Fruit fly (Drosophila melanogaster) Kc167 (cell line): ENCODE measurements around the gene Glyat.

Experiments used
- Myc ChIP-seq: fragments of >200 bp; optimal IDR thresholded peaks from 2 replicates; lab custom pipeline; 2017; ENCODE audit warnings: missing external identifiers
- Sin3A ChIP-seq: fragments of >200 bp; optimal IDR thresholded peaks from 2 replicates; lab custom pipeline; 2018; ENCODE audit warnings: missing external identifiers
- h ChIP-seq: fragments of >200 bp; optimal IDR thresholded peaks from 3 replicates; lab custom pipeline; 2018; ENCODE audit warnings: missing external identifiers
- insv ChIP-seq: fragments of >200 bp; optimal IDR thresholded peaks from 3 replicates; lab custom pipeline; 2018; ENCODE audit warnings: missing external identifiers
- psq ChIP-seq: fragments of >200 bp; optimal IDR thresholded peaks from 2 replicates; lab custom pipeline; 2017; ENCODE audit warnings: missing external identifiers
- ttk ChIP-seq: sonication (Bioruptor generic); optimal IDR thresholded peaks from 2 replicates; lab custom pipeline; 2017; ENCODE audit warnings: missing external identifiers

The Glyat gene

dm6 chr2L:7997290-7998079, 13.0 kb downstream of the Glyat start:
- TF ChIP-seq Myc (lab: Kevin White, UChicago) = no peak
- no peak for TF ChIP-seq psq (lab: Kevin White, UChicago)
- no peak for TF ChIP-seq h (lab: Kevin White, UChicago)
- no peak for TF ChIP-seq ttk (lab: Kevin White, UChicago)
- TF ChIP-seq insv (lab: Kevin White, UChicago) = no peak
- TF ChIP-seq Sin3A (lab: Kevin White, UChicago) = no peak

DNA sequence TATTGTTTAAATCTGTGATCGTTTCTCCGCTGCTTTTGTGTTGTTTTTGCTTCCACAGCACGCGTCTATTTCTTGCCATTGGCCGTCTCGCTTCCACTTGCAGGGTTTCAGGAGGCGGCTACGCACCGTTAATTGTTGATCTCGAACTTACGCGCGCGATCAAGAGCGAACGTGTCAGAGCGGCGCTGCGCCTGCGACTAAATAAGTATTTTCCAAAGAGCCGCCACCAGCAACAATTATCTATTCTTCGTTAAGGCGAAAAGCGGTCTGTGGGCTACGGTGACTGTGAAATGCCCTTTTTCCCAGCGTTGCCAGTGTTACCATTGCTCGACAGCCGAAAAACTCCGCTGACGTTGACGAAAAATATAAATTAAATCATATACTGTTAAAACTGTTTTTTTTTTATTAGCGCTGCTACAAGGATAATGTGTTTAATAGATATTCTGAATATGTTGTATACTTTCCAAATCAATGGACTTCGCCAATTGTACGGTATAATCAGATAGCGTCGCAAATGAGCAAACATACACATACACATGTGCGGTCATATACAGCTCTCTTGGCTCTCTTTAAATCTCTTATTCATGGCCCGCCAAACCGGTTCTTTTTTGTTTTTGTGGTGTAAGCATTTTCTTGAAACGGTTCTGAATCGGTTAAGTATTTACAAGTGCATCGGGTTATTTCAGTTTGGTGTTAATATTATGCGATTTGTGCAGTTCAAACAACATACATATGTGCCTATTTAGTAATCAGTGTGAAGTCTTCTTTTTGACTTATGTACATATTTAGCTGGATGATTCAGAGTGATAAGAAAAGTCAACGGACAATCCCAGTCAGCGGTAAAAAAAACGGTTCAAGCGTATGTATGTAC, 16.2 kb downstream of the Glyat start, which contains the start of gene pes:
Gene pes (minus strand): TSS at position 201 of the 871 bp plus-strand sequence.
- TF ChIP-seq h (lab: Kevin White, UChicago) = no peak
- TF ChIP-seq Myc (lab: Kevin White, UChicago) = no peak
- TF ChIP-seq insv (lab: Kevin White, UChicago) = no peak
- no peak for TF ChIP-seq Sin3A (lab: Kevin White, UChicago)
- no peak for TF ChIP-seq psq (lab: Kevin White, UChicago)
- TF ChIP-seq ttk (lab: Kevin White, UChicago) = no peak

DNA sequence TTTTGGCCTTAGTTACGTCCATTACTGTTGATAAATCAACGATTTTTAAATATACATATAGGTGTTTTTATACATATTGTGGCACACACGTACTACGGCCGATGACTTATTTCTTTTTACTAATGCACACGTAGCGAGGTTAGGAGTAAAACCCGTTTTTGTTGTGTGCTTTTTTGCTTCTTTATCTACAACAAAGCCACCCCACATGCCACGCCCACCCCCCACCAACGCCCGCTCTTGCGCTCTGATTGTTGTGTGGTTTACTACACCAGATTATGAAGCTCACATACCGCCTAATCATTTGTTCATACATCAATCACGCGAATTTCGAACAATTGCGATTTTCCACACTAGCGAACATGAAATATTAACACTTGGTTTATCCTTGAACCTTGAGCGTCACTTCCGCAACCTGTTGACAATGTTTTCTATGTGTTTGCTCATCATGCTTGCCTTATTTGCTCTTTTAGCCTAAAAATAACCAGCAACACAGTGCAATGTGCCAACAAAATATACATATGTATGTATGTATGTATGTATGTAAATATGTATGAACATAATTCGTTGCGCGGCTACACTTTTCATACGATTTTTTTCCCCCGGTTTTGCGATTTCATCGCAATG, 17.3 kb downstream of the Glyat start:
- no peak for TF ChIP-seq insv (lab: Kevin White, UChicago)
- TF ChIP-seq psq (lab: Kevin White, UChicago) = no peak
- no peak for TF ChIP-seq Myc (lab: Kevin White, UChicago)
- no peak for TF ChIP-seq ttk (lab: Kevin White, UChicago)
- TF ChIP-seq h (lab: Kevin White, UChicago) = no peak
- TF ChIP-seq Sin3A (lab: Kevin White, UChicago) = no peak

DNA sequence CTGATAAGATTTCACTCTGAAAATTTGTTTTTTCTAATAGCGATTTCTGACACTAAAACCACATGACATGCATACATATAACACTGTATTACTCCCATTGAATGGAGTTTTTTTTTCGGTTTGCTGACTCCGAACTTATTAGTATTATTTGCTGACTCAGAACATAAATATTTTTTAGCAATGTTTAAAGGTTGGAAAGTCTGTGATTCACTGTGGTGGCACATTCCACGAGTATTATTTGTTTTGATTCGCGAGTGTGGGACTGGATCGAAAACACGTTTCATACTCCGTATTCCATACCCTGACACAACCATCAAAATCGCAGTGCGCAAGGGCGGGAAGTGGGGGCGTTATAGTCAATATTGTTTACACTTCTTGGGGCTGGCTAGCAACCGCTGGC, 17.8 kb downstream of the Glyat start:
- TF ChIP-seq h (lab: Kevin White, UChicago) (no peak), Myc (lab: Kevin White, UChicago) (no peak), psq (lab: Kevin White, UChicago) (no peak), ttk (lab: Kevin White, UChicago) (no peak), Sin3A (lab: Kevin White, UChicago) (no peak)

- TF ChIP-seq ttk (lab: Kevin White, UChicago) (no peak), Sin3A (lab: Kevin White, UChicago) (no peak)
These were observed 18.5 kb downstream of the Glyat start for dm6 chr2L:7991951-7992350.

dm6 chr2L:7991391-7991876, 19.0 kb downstream of the Glyat start:
- TF ChIP-seq h (lab: Kevin White, UChicago) (no peak), psq (lab: Kevin White, UChicago) (no peak), Sin3A (lab: Kevin White, UChicago) (no peak), ttk (lab: Kevin White, UChicago) (no peak), Myc (lab: Kevin White, UChicago) (no peak), insv (lab: Kevin White, UChicago) (no peak)

- no peak for TF ChIP-seq h (lab: Kevin White, UChicago)
- TF ChIP-seq Myc (lab: Kevin White, UChicago) = no peak
- TF ChIP-seq psq (lab: Kevin White, UChicago) = no peak
- no peak for TF ChIP-seq insv (lab: Kevin White, UChicago)
- no peak for TF ChIP-seq ttk (lab: Kevin White, UChicago)
These were observed 19.7 kb downstream of the Glyat start for dm6 chr2L:7990720-7991119.

DNA sequence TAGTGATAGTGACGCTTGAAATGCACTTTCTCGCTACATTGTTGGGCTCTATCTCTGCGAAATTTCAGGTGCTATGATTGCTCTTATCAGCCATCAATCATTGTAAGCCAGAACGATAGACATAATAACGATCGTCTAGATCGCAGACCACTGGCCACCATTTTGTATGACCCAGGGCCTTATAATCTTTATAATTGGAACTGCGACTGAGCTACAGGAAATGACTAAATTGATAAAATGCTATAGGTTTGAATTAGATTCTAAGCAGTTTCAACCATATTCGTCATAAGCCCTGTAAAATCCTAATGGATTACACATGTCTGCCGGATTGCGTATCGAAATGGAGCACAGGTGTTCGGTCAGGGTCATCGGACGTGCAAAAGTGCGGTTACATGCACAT, 20.6 kb downstream of the Glyat start:
- TF ChIP-seq ttk (lab: Kevin White, UChicago) (no peak), psq (lab: Kevin White, UChicago) (no peak), Sin3A (lab: Kevin White, UChicago) (no peak), h (lab: Kevin White, UChicago) (no peak), insv (lab: Kevin White, UChicago) (no peak), Myc (lab: Kevin White, UChicago) (no peak)

DNA sequence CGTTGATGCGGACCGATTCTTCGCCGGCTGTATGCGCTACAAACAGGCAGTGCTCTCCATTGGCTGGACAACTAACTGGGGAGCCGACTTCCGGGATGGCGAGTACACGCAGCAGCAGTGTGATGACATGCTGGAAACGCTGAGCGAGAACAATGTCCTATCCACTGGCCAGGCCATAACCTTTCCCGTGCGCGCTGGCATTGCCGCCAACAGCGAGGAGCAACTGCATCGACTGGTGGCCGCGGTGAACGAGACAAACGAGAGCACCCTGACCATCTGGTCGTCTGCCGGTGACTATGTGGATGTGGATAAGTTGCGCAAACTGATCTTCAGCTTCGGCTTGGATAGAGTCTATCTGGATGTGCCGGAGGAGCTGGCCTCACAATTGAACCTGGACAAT, 24.2 kb downstream of the Glyat start:
- TF ChIP-seq ttk (lab: Kevin White, UChicago) (no peak), psq (lab: Kevin White, UChicago) (no peak), h (lab: Kevin White, UChicago) (no peak)

DNA sequence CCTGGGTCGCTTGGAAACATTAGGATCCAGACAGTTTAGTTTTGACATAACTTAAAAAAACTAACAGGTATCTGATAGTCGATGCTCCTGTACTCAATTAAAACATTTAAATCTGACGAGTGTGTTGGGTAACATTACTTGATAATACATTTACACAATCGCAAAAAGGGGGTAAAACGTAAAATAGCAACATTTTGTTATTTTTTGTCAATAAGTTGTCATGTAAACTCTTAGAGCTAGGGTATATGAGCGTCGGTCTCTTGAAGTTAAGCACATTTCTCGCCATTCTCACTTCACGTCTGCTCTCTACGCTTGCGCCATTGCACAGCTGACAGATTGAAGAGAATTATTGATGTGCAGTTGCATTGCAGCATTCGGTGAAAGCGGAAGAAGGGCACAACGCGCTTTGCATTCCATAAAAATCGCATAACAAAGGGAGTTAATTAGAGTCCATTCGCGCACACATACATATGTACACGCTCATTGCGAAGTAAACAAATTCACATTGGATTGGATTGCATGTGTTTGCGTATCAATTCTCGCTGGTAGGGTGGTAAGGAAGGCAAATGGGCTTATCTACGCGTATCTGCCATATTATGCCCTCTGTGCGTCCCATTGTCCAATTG, 25.4 kb downstream of the Glyat start:
- TF ChIP-seq Sin3A (lab: Kevin White, UChicago) (no peak), psq (lab: Kevin White, UChicago) (no peak), Myc (lab: Kevin White, UChicago) (no peak), insv (lab: Kevin White, UChicago) (no peak), ttk (lab: Kevin White, UChicago) (no peak), h (lab: Kevin White, UChicago) (no peak)
